Worm (Caenorhabditis elegans) whole organism, L3 larva: Measurements from ENCODE around the gene sdc-3.

ENCODE experiments used
- R02D3.7 ChIP-seq: fragments of 150-350 bp; optimal IDR thresholded peaks from 2 replicates; lab custom pipeline; 2014; ENCODE audit warnings: missing biosample characterization, missing genetic modification characterization
- ZK546.5 ChIP-seq: sonication (generic microtip); optimal IDR thresholded peaks from 2 replicates; lab custom pipeline; 2017; ENCODE audit warnings: missing biosample characterization, missing genetic modification characterization
- aly-2 ChIP-seq: fragments of 150-350 bp; optimal IDR thresholded peaks from 2 replicates; lab custom pipeline; 2014; ENCODE audit warnings: missing biosample characterization, missing genetic modification characterization
- ama-1 ChIP-seq: fragments of 150-350 bp; optimal IDR thresholded peaks from 2 replicates; lab custom pipeline; 2018
- ceh-9 ChIP-seq: sonication (generic microtip); optimal IDR thresholded peaks from 2 replicates; lab custom pipeline; 2018; ENCODE audit warnings: missing biosample characterization, missing genetic modification characterization
- egl-5 ChIP-seq: fragments of 150-350 bp; optimal IDR thresholded peaks from 2 replicates; lab custom pipeline; 2017; ENCODE audit warnings: missing biosample characterization, missing genetic modification reagents, missing genetic modification characterization, inconsistent platforms
- eor-1 ChIP-seq, 2 experiments: fragments of 150-350 bp; optimal IDR thresholded peaks; 2 replicates each; lab custom pipeline; 2014 to 2018; ENCODE audit warnings: missing biosample characterization in 2 of 2, missing genetic modification characterization in 2 of 2
- fos-1 ChIP-seq: fragments of 150-350 bp; optimal IDR thresholded peaks from 2 replicates; lab custom pipeline; 2014; ENCODE audit warnings: missing biosample characterization, missing genetic modification characterization
- jun-1 ChIP-seq: fragments of 150-350 bp; optimal IDR thresholded peaks from 2 replicates; lab custom pipeline; 2014; ENCODE audit warnings: missing biosample characterization, missing genetic modification reagents, missing genetic modification characterization
- lin-15B ChIP-seq: fragments of 150-350 bp; optimal IDR thresholded peaks from 2 replicates; lab custom pipeline; 2014; ENCODE audit warnings: missing biosample characterization, missing genetic modification characterization
- lin-39 ChIP-seq: fragments of 150-350 bp; optimal IDR thresholded peaks from 2 replicates; lab custom pipeline; 2018; ENCODE audit warnings: missing biosample characterization, missing genetic modification reagents, missing genetic modification characterization
- lsy-12 ChIP-seq: sonication (generic microtip); optimal IDR thresholded peaks from 2 replicates; lab custom pipeline; 2016; ENCODE audit warnings: mild to moderate bottlenecking, missing genetic modification characterization, missing compliant biosample characterization
- mdl-1 ChIP-seq: fragments of 150-350 bp; optimal IDR thresholded peaks from 2 replicates; lab custom pipeline; 2014; ENCODE audit warnings: missing biosample characterization, missing genetic modification characterization
- mml-1 ChIP-seq: fragments of 150-350 bp; sonication (generic microtip); optimal IDR thresholded peaks from 3 replicates; lab custom pipeline; 2014; ENCODE audit warnings: missing biosample characterization, missing genetic modification characterization
- nfya-1 ChIP-seq: sonication (generic microtip); optimal IDR thresholded peaks from 2 replicates; lab custom pipeline; 2017; ENCODE audit warnings: missing genetic modification characterization, mild to moderate bottlenecking, missing compliant biosample characterization, antibody characterized with exemption, moderate library complexity; ENCODE audit not compliant: insufficient read depth
- nhr-23 ChIP-seq: fragments of 150-350 bp; optimal IDR thresholded peaks from 2 replicates; lab custom pipeline; 2014; ENCODE audit warnings: missing biosample characterization, missing genetic modification reagents, missing genetic modification characterization
- nhr-25 ChIP-seq: sonication (generic microtip); optimal IDR thresholded peaks from 2 replicates; lab custom pipeline; 2017; ENCODE audit warnings: missing biosample characterization, missing genetic modification characterization
- nhr-28 ChIP-seq: fragments of 150-350 bp; optimal IDR thresholded peaks from 2 replicates; lab custom pipeline; 2014; ENCODE audit warnings: missing biosample characterization, missing genetic modification characterization
- nhr-67 ChIP-seq: fragments of 150-350 bp; optimal IDR thresholded peaks from 2 replicates; lab custom pipeline; 2014; ENCODE audit warnings: missing biosample characterization, missing genetic modification characterization
- pha-4 ChIP-seq: fragments of 150-350 bp; optimal IDR thresholded peaks from 2 replicates; lab custom pipeline; 2014; ENCODE audit warnings: missing biosample characterization, missing genetic modification reagents, missing genetic modification characterization
- pqm-1 ChIP-seq: fragments of 150-350 bp; optimal IDR thresholded peaks from 2 replicates; lab custom pipeline; 2017; ENCODE audit warnings: missing biosample characterization, missing genetic modification characterization, inconsistent platforms
- sea-2 ChIP-seq: fragments of 150-350 bp; sonication (generic microtip); optimal IDR thresholded peaks from 4 replicates; lab custom pipeline; 2014; ENCODE audit warnings: missing biosample characterization, missing genetic modification reagents, missing genetic modification characterization
- skn-1 ChIP-seq: fragments of 150-350 bp; optimal IDR thresholded peaks from 2 replicates; lab custom pipeline; 2014; ENCODE audit warnings: missing biosample characterization, missing genetic modification characterization
- unc-62 ChIP-seq: fragments of 150-350 bp; sonication (generic microtip); optimal IDR thresholded peaks from 4 replicates; lab custom pipeline; 2014; ENCODE audit warnings: missing biosample characterization, missing genetic modification reagents, missing genetic modification characterization
- zag-1 ChIP-seq: fragments of 150-350 bp; optimal IDR thresholded peaks from 2 replicates; lab custom pipeline; 2014; ENCODE audit warnings: missing biosample characterization, missing genetic modification characterization
- ztf-4 ChIP-seq: fragments of 150-350 bp; optimal IDR thresholded peaks from 2 replicates; lab custom pipeline; 2014; ENCODE audit warnings: missing biosample characterization, missing genetic modification characterization

The sdc-3 gene

DNA sequence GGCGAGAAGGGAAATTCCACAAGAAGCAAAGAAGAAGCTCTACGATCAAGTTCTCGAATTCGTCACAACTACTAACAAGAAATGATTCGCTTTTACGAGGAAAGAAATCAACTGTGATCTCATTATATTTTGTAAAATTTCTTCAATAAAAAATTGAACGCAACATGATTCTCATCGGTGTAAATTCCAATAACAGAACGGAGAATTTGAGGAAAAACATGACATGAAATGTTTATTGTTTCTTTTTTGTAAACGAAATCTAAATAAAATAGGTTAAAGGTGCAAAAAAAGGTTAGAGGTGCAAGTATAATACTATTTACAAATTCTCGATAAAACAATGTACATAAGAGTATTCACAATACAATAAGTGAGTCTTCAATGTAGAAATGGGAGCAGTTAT lies 56.5 kb downstream of the sdc-3 start:
- TF ChIP-seq nhr-25 (tag; lab: Kevin White, UChicago) (no peak), ztf-4 (tag; lab: Kevin White, UChicago) (no peak), mml-1 (tag; lab: Kevin White, UChicago) (no peak), lin-15B (tag; lab: Kevin White, UChicago) (no peak), jun-1 (tag; lab: Kevin White, UChicago) (no peak), pqm-1 (tag; lab: Kevin White, UChicago) (no peak), nhr-28 (tag; lab: Kevin White, UChicago) (no peak), skn-1 (tag; lab: Kevin White, UChicago) (no peak), mdl-1 (tag; lab: Kevin White, UChicago) (no peak), aly-2 (tag; lab: Kevin White, UChicago) (no peak), lin-39 (tag; lab: Kevin White, UChicago) (no peak), nhr-23 (tag; lab: Kevin White, UChicago) (no peak), unc-62 (GFP tag; lab: Kevin White, UChicago) (no peak), zag-1 (no peak), ama-1 (no peak), lsy-12 (tag; lab: Kevin White, UChicago) (no peak), nhr-67 (no peak), nfya-1 (tag; lab: Kevin White, UChicago) (no peak), ZK546.5 (no peak)

- peak; percentile 91 for TF ChIP-seq R02D3.7 (tag; lab: Kevin White, UChicago)
- TF ChIP-seq lin-15B (tag; lab: Kevin White, UChicago): peak; percentile 62
- TF ChIP-seq pqm-1 (tag; lab: Kevin White, UChicago): no peak
- TF ChIP-seq ZK546.5: no peak
- TF ChIP-seq egl-5 (tag; lab: Kevin White, UChicago): no peak
- no peak for TF ChIP-seq eor-1 (tag; optimal IDR thresholded peaks at IDR 0.05; lab: Kevin White, UChicago)
- no peak for TF ChIP-seq ceh-9 (tag; lab: Kevin White, UChicago)
- TF ChIP-seq sea-2 (GFP tag; lab: Kevin White, UChicago): no peak
- TF ChIP-seq zag-1: no peak
- TF ChIP-seq ama-1: no peak
- peak; percentile 10 for TF ChIP-seq nhr-23 (tag; lab: Kevin White, UChicago)
- TF ChIP-seq mml-1 (tag; lab: Kevin White, UChicago): no peak
- no peak for TF ChIP-seq fos-1 (tag; lab: Kevin White, UChicago)
- peak; percentile 71 for TF ChIP-seq pha-4 (tag; lab: Kevin White, UChicago)
These were observed 57.2 kb downstream of the sdc-3 start, which contains the start of the genes cdt-2 and T01C3.2 for ce11 chrV:14990843-14991242. cdt-2 (minus strand) TSS chrV:14991126. T01C3.2 (plus strand) TSS chrV:14991168.
